Fruit fly (Drosophila melanogaster) Kc167 (cell line): Measurements from ENCODE around the gene CG42526.

Experiments used
- Myc ChIP-seq: fragments of >200 bp; optimal IDR thresholded peaks from 2 replicates; lab custom pipeline; 2017; ENCODE audit warnings: missing external identifiers
- Sin3A ChIP-seq: fragments of >200 bp; optimal IDR thresholded peaks from 2 replicates; lab custom pipeline; 2018; ENCODE audit warnings: missing external identifiers
- h ChIP-seq: fragments of >200 bp; optimal IDR thresholded peaks from 3 replicates; lab custom pipeline; 2018; ENCODE audit warnings: missing external identifiers
- insv ChIP-seq: fragments of >200 bp; optimal IDR thresholded peaks from 3 replicates; lab custom pipeline; 2018; ENCODE audit warnings: missing external identifiers
- psq ChIP-seq: fragments of >200 bp; optimal IDR thresholded peaks from 2 replicates; lab custom pipeline; 2017; ENCODE audit warnings: missing external identifiers
- ttk ChIP-seq: sonication (Bioruptor generic); optimal IDR thresholded peaks from 2 replicates; lab custom pipeline; 2017; ENCODE audit warnings: missing external identifiers

CG42526 gene

DNA sequence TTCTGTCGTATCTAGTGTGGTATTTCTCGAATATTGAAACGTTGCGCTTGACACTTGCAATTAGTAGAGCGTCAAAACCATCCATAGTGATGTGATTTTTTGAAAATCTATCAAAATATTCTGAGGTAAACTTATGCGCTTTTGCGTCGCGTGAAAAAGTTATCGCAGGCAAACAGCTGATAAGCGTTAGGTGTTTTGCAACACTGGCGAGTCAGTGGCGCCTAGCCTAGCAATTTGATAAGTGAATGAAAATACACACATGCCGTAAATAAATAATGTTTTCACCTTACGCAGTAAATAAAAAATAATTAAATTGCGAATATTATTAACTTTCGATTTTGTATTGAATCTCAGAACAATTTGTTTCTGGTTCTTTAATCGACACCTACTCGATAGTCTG lies at the start of gene CG42526:
Gene CG42526, minus strand, starts transcription at position 85 of the 400 bp plus-strand sequence.
- TF ChIP-seq ttk (lab: Kevin White, UChicago) (no peak), psq (lab: Kevin White, UChicago) (no peak), Sin3A (lab: Kevin White, UChicago) (no peak), h (lab: Kevin White, UChicago) (no peak), Myc (lab: Kevin White, UChicago) (no peak), insv (lab: Kevin White, UChicago) (no peak)

DNA sequence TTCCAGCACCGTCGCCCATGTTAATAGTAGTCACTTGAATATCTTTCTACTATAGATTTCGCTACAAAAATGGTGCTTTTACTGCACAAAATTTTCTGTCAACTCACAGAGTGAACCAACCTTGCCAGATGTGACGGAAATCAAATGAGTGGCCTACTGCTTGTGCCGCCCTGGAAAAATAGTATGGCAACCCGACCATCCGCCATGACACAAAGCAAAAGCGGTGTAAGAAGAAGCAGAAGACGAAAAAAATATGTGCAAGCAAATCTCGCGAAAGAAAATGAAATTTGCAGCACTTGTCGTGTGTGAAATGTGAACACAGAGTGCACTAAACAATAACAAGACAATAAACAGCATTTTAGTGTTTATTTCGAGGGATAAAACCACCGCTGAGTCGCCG lies 41.6 kb upstream of the CG42526 start, which contains the start of the genes Uch-L5 and Jarid2:
Gene Uch-L5, minus strand, starts transcription at position 137 of the 400 bp plus-strand sequence.
Gene Jarid2, plus strand, starts transcription at position 210 of the 400 bp plus-strand sequence.
- no peak for TF ChIP-seq psq (lab: Kevin White, UChicago)
- no peak for TF ChIP-seq Myc (lab: Kevin White, UChicago)
- no peak for TF ChIP-seq ttk (lab: Kevin White, UChicago)
- no peak for TF ChIP-seq insv (lab: Kevin White, UChicago)
- no peak for TF ChIP-seq Sin3A (lab: Kevin White, UChicago)
- no peak for TF ChIP-seq h (lab: Kevin White, UChicago)

DNA sequence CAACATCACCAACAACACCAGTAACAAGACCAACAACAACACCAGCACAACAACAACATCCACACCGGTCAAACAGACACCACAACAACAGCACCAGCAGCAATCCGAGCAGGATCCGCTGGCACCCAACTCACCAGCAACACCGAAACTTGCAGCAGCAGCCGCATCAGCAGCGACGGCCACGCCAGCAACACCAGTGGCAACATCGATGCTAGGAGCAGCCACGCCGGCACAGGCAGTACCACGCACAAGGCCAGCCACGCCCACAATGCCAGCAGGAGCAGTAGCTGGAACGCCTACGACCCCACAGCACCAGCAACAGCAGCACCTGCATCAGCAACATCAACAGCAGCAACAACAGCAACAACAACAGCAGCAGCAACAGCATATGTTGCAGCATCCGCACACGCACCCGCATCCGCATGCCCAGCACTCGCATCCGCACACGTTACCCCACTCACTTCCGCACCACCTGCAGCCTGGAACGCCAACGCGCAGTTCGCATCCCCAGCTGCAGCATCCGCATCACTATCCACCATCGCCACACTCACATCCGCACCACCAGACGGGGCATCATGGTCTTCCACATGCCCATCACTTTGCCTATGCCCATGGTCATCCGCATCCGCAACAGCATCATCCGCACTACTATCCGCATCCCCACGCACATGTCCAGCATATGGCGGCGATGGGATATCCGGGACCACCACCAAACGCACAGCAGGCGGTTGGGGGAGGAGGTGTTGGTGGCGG lies 36.1 kb upstream of the CG42526 start:
- TF ChIP-seq ttk (lab: Kevin White, UChicago) (no peak), Myc (lab: Kevin White, UChicago) (no peak), psq (lab: Kevin White, UChicago) (no peak), insv (lab: Kevin White, UChicago) (no peak), Sin3A (lab: Kevin White, UChicago) (no peak), h (lab: Kevin White, UChicago) (no peak)

DNA sequence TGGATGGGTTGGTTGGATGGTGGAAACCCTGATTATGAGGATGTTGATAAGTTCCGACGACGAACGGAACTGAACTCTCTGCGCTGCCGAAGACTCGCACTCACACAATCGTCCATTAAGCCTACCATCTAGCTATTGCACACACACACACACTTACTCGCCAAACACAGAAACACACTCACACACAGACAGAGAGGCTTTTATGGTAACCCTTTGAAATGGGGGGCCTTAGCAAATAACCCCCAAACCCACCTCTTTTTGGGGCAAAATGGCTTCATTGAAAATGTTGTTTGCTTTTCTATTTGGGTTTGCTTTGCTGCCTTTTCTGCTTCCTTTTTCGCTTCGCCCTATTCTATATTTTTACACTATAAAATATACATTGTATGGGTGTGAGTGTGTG lies 33.9 kb upstream of the CG42526 start:
- TF ChIP-seq ttk (lab: Kevin White, UChicago) (no peak), insv (lab: Kevin White, UChicago) (no peak), h (lab: Kevin White, UChicago) (no peak), psq (lab: Kevin White, UChicago) (no peak), Sin3A (lab: Kevin White, UChicago) (no peak), Myc (lab: Kevin White, UChicago) (no peak)

DNA sequence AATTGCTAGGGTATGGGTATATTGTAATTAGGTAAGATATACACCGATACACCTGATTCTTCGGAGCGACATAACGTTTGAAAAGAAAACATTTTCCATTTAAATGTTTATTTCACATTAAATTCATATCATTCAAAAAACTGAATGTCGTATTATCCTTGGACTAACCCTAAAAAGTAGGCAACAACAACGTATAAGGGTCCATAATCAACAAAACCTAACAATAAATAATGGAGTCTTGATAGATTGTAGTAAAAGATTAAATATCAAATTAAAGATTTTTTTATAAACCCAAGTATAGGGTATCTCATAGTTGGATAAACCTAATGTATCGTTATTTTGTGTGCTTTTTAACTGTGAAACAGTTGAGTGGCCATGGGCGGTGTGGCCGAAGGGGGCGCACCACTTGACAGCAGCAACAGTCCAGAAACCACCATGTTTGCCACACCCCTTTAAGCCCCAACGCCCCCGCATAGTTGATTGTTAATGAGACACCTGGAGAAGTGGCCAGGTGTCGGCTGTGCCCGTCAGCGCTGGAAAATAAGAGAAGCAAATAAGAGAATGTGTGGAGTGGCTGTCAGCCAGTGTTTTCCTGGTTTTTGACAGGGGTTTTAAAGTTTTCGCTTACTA lies 33.2 kb upstream of the CG42526 start:
- no peak for TF ChIP-seq Myc (lab: Kevin White, UChicago)
- no peak for TF ChIP-seq h (lab: Kevin White, UChicago)
- no peak for TF ChIP-seq ttk (lab: Kevin White, UChicago)

DNA sequence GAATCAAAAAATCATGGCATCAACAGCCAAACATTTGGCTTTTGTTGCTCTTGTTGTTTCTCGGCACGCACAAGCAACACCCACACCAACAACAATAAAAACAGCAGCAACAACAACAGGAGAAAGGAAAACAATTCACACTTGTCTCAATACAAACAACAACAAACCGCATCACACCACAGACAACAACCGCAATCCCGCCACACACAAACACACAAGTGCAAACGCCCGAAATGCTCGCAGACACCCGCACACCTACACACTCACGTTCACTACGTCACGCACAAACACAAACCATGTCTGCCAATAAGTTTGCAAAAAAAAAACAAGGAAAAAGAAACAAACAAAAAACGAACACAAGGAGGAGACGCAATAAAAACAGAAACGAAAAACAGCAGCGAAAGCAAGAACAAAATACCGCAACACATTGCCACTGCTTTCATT lies 32.6 kb upstream of the CG42526 start:
- no peak for TF ChIP-seq psq (lab: Kevin White, UChicago)
- no peak for TF ChIP-seq Sin3A (lab: Kevin White, UChicago)

DNA sequence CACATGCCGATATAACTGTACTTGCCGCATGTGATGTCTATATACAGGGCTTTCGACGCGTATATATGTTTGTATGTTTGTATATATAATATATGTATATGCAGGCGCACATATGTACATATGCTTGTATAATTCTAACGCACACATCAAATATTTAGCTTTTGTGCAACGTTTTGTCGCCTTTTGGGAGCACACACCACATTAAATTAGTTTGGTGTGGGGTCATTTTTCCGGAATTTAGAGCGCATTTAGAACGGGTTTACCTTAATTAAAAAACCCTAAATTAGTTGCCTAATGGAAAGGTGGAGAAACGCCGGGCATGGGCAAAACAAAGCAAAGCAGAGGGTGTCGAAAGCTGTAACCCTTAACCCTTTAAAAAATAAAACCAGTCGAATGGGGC lies 32.1 kb upstream of the CG42526 start:
- TF ChIP-seq Sin3A (lab: Kevin White, UChicago), result no peak
- TF ChIP-seq Myc (lab: Kevin White, UChicago), result no peak
- no peak for TF ChIP-seq h (lab: Kevin White, UChicago)
- no peak for TF ChIP-seq ttk (lab: Kevin White, UChicago)
- TF ChIP-seq psq (lab: Kevin White, UChicago), result no peak
- TF ChIP-seq insv (lab: Kevin White, UChicago), result no peak

DNA sequence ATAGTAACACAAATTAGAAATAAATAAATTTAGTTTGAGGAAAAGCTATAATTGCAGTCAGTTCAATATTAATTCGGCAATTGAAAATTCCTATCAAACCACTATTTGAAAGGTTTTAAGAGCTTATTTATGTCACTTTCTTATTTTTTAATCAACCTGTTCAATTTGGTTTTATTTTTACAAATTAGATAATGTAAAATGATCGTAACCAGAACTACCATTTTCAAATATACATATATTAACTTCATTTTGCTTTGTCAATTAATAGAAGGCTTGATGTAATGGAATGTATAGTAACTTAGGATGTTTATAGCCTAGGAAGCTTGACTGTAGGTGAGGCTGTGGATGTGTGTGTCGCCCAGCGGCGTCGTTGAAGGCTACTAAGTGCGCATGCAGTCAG lies 31.4 kb upstream of the CG42526 start:
- TF ChIP-seq ttk (lab: Kevin White, UChicago) (no peak), Sin3A (lab: Kevin White, UChicago) (no peak), insv (lab: Kevin White, UChicago) (no peak), Myc (lab: Kevin White, UChicago) (no peak), h (lab: Kevin White, UChicago) (no peak), psq (lab: Kevin White, UChicago) (no peak)

DNA sequence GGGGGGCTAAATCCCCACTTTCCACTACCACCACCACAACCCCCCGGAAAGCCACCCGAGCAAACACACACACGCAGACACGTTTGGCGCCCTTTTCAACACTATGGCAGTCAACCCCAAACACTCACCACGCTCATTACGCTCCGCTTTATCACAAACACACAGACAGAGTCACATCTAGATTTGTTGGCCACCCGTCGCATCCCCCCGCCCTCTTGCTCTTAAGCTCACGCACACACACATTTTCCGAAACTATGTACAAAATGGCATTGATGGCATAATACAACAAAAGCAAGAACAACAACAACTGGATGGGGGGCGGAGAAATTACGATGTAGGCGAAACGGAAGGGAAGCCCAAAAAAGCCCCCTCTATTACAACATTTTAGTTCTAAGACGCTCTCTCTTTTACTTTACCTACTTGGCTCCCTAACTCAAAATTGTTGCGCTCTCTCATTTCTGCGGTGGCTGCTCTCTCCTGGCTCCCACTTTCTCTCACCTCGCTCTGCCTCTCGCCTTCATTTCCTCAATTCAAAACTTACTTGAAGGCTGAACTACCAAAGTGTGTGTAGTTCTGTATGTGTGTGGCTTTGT lies 30.5 kb upstream of the CG42526 start:
- TF ChIP-seq psq (lab: Kevin White, UChicago) (no peak), ttk (lab: Kevin White, UChicago) (no peak), Myc (lab: Kevin White, UChicago) (no peak), h (lab: Kevin White, UChicago) (no peak), insv (lab: Kevin White, UChicago) (no peak)

DNA sequence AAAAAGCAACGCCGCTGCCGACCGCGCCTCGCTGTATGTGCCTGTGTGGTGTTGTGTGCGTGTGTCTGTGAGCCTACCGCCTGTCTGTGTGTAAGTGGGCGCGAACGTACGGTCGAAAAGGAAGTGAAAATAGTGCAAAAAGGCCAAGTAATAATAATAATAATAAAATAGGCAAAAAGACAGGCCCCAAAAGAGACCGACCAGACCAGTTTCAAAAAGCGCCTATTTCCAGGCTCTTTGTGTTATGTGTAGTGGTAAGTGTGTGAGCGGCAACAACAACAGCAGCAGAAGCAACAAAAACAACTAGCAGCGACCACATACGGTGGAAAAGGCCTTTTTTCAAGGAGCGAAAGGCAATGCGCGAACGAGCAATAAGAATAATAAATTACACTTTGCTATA lies 27.6 kb upstream of the CG42526 start:
- TF ChIP-seq psq (lab: Kevin White, UChicago) (no peak), Myc (lab: Kevin White, UChicago) (no peak), h (lab: Kevin White, UChicago) (no peak), Sin3A (lab: Kevin White, UChicago) (no peak), insv (lab: Kevin White, UChicago) (no peak), ttk (lab: Kevin White, UChicago) (no peak)

DNA sequence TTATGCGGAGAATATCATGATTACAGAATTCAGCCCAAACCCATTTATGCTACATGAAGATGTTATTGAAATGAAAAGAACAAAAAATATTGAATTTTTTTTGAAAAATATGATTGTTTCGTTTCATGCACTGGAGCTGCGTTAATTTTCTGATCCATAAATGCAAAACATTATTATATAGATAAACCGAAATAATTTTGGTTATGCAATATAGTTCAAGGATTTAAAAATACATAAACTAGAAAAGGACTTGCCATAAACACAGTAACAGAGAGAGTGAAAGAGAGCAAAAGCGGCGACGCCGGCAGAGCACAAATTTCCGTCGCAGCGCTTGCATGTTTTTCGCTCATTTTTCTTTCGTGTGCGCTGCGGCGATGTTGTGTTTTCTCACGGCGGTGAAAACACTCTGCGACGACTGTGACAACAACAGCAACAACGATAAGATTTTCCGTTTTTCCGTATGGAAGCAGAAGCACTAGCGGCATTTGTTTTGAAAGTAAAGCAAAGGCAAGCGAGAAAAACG lies 27.1 kb upstream of the CG42526 start:
- TF ChIP-seq insv (lab: Kevin White, UChicago) (no peak), Sin3A (lab: Kevin White, UChicago) (no peak), ttk (lab: Kevin White, UChicago) (no peak), h (lab: Kevin White, UChicago) (no peak), psq (lab: Kevin White, UChicago) (no peak), Myc (lab: Kevin White, UChicago) (no peak)
